Fruit fly (Drosophila melanogaster) S2 (cell line): Measurements from ENCODE around the gene SdhD.

Experiments used
- CG8478 ChIP-seq: fragments of >200 bp; optimal IDR thresholded peaks from 2 replicates; lab custom pipeline; 2018
- CTCF ChIP-seq, 2 experiments: fragments of >200 bp; optimal IDR thresholded peaks; 2 replicates each; lab custom pipeline; 2018

- TF ChIP-seq CG8478 (lab: Kevin White, UChicago) = no peak
- no peak for TF ChIP-seq CTCF (optimal IDR thresholded peaks at IDR 0.05; lab: Kevin White, UChicago)
Observed at dm6 chr3R:23781466-23781935, 21.1 kb upstream of the SdhD start, which contains the start of the genes Nup98-96 and mbc.
